Worm (Caenorhabditis elegans): Measurements from ENCODE around the gene F13B6.3.
A peak's percentile ranks its signal among the peaks of the same experiment; 100 is the strongest.

Gene F13B6.3

DNA sequence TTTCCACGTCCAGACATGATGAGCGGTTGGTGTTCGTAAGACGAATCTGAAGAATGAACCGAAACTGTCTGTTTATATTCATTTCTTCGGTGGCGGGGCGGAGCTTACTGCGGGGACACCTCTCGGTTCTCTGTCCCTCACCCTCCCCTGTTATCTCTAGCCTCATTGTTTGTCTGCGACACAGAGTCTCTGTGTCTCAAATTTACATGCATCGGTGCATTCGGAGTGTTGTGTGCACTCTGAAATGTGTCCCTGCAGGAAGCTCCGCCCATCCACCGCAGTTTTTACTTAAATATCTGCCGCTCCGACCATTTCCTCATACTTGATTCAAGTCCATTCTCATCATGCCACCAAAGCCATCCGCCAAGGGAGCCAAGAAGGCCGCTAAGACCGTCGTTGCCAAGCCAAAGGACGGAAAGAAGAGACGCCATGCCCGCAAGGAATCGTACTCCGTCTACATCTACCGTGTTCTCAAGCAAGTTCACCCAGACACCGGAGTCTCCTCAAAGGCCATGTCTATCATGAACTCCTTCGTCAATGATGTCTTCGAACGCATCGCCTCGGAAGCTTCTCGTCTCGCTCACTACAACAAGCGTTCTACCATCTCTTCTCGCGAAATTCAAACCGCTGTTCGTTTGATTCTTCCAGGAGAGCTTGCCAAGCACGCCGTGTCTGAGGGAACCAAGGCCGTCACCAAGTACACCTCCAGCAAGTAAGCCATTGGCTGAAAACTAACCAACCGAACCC lies 20.6 kb upstream of the F13B6.3 start, which contains the start of the genes his-61 and his-62:
Gene his-61 (minus strand): TSS at position 17 of the 747 bp plus-strand sequence.
Gene his-62 (plus strand): TSS at position 345 of the 747 bp plus-strand sequence.
- no peak for TF ChIP-seq peb-1 (tag; optimal IDR thresholded peaks at IDR 0.05)
- TF ChIP-seq ama-1 (optimal IDR thresholded peaks at IDR 0.05): no peak
- no peak for TF ChIP-seq ztf-1 (GFP tag; conservative IDR thresholded peaks at IDR 0.05)
- TF ChIP-seq aly-2 (tag; optimal IDR thresholded peaks at IDR 0.05): no peak
- TF ChIP-seq unc-62 (GFP tag; optimal IDR thresholded peaks at IDR 0.05): no peak
- peak; percentile 80 for TF ChIP-seq nhr-25 (tag; optimal IDR thresholded peaks at IDR 0.05)
- peak; percentile 74 for TF ChIP-seq lin-13 (GFP tag; optimal IDR thresholded peaks at IDR 0.05)
- TF ChIP-seq crh-2 (tag; optimal IDR thresholded peaks at IDR 0.05): peak; percentile 81
- no peak for TF ChIP-seq R02D3.7 (tag; optimal IDR thresholded peaks at IDR 0.05)
- peak; percentile 52 for TF ChIP-seq sma-3 (GFP tag; optimal IDR thresholded peaks at IDR 0.05)
- no peak for TF ChIP-seq ztf-4 (tag; optimal IDR thresholded peaks at IDR 0.05)
- no peak for TF ChIP-seq nhr-23 (tag; optimal IDR thresholded peaks at IDR 0.05)
- TF ChIP-seq mbf-1 (tag; optimal IDR thresholded peaks at IDR 0.05): no peak
- TF ChIP-seq nhr-237 (tag; optimal IDR thresholded peaks at IDR 0.05): no peak
- no peak for TF ChIP-seq gmeb-1 (tag; optimal IDR thresholded peaks at IDR 0.05)
- no peak for TF ChIP-seq alr-1 (tag; optimal IDR thresholded peaks at IDR 0.05)
- no peak for TF ChIP-seq ceh-82 (tag; optimal IDR thresholded peaks at IDR 0.05)
- no peak for TF ChIP-seq nhr-11 (tag; optimal IDR thresholded peaks at IDR 0.05)
- TF ChIP-seq mab-5 (tag; optimal IDR thresholded peaks at IDR 0.05): peak; percentile 71
- TF ChIP-seq ZK546.5 (tag; optimal IDR thresholded peaks at IDR 0.05): no peak
- peak; percentile 52 for TF ChIP-seq fos-1 (tag; optimal IDR thresholded peaks at IDR 0.05)
- TF ChIP-seq unc-39 (tag; optimal IDR thresholded peaks at IDR 0.05): no peak
- no peak for TF ChIP-seq ztf-11 (tag; optimal IDR thresholded peaks at IDR 0.05)
- no peak for TF ChIP-seq mdl-1 (tag; optimal IDR thresholded peaks at IDR 0.05)
- TF ChIP-seq lin-11 (tag; optimal IDR thresholded peaks at IDR 0.05): no peak
- TF ChIP-seq nhr-12 (tag; optimal IDR thresholded peaks at IDR 0.05): no peak
- TF ChIP-seq unc-55 (GFP tag; optimal IDR thresholded peaks at IDR 0.05): peak; percentile 49
- no peak for TF ChIP-seq snpc-4 (tag; optimal IDR thresholded peaks at IDR 0.05)
- peak; percentile 51 for TF ChIP-seq ceh-16 (tag; optimal IDR thresholded peaks at IDR 0.05)
- TF ChIP-seq sma-9 (GFP tag; optimal IDR thresholded peaks at IDR 0.05): peak; percentile 89
- no peak for TF ChIP-seq sma-9 (tag; optimal IDR thresholded peaks at IDR 0.05)
- TF ChIP-seq lsy-2 (tag; optimal IDR thresholded peaks at IDR 0.05): peak; percentile 2 to 65
- TF ChIP-seq nhr-77 (tag; optimal IDR thresholded peaks at IDR 0.05): no peak
- no peak for TF ChIP-seq Y55F3AM.14 (GFP tag; optimal IDR thresholded peaks at IDR 0.05)
- TF ChIP-seq nhr-21 (tag; optimal IDR thresholded peaks at IDR 0.05): no peak
- no peak for TF ChIP-seq nhr-10 (tag; optimal IDR thresholded peaks at IDR 0.05)
- no peak for TF ChIP-seq elt-3 (tag; optimal IDR thresholded peaks at IDR 0.05)
- TF ChIP-seq dmd-4 (tag; optimal IDR thresholded peaks at IDR 0.05): no peak
- TF ChIP-seq blmp-1 (tag; optimal IDR thresholded peaks at IDR 0.05; ENCODE audit: insufficient read depth): no peak
- TF ChIP-seq skn-1 (tag; optimal IDR thresholded peaks at IDR 0.05): no peak
- no peak for TF ChIP-seq egl-27 (tag; optimal IDR thresholded peaks at IDR 0.05)
- TF ChIP-seq F13H6.1 (tag; optimal IDR thresholded peaks at IDR 0.05): peak; percentile 73
- TF ChIP-seq nhr-6 (tag; optimal IDR thresholded peaks at IDR 0.05): no peak
- no peak for TF ChIP-seq lin-39 (tag; optimal IDR thresholded peaks at IDR 0.05)
- no peak for TF ChIP-seq sem-4 (tag; optimal IDR thresholded peaks at IDR 0.05)
- peak; percentile 56 for TF ChIP-seq C34F6.9 (tag; optimal IDR thresholded peaks at IDR 0.05)
- TF ChIP-seq zag-1 (tag; optimal IDR thresholded peaks at IDR 0.05): peak; percentile 61
- TF ChIP-seq nhr-129 (tag; optimal IDR thresholded peaks at IDR 0.05): peak; percentile 24
- TF ChIP-seq elt-1 (tag; optimal IDR thresholded peaks at IDR 0.05): no peak

Measured in whole organism, L2 larva.